Fruit fly (Drosophila melanogaster) whole organism, wandering third instar larva: ENCODE measurements around the gene CG4325.

Experiments
- CG9705 ChIP-seq: fragments of 200-800 bp; sonication (Bioruptor generic); optimal IDR thresholded peaks from 2 replicates; lab custom pipeline; 2018; ENCODE audit warnings: missing biosample characterization, mild to moderate bottlenecking, missing genetic modification characterization
- Dfd ChIP-seq: fragments of >200 bp; optimal IDR thresholded peaks from 2 replicates; lab custom pipeline; 2017; ENCODE audit warnings: missing biosample characterization, missing genetic modification characterization
- HLH106 ChIP-seq: fragments of 200-800 bp; optimal IDR thresholded peaks from 3 replicates; lab custom pipeline; 2019; ENCODE audit warnings: missing biosample characterization, mild to moderate bottlenecking, missing genetic modification characterization, moderate library complexity
- Myc ChIP-seq: fragments of >200 bp; optimal IDR thresholded peaks from 2 replicates; lab custom pipeline; 2017
- foxo ChIP-seq, 2 experiments: fragments of 200-800 bp; sonication (Bioruptor generic); optimal IDR thresholded peaks; 2 replicates in 1 of 2; 3 replicates in 1 of 2; lab custom pipeline; 2016 to 2017; ENCODE audit warnings: missing biosample characterization in 2 of 2, missing genetic modification characterization in 2 of 2
- h ChIP-seq: fragments of 200-800 bp; sonication (Bioruptor generic); optimal IDR thresholded peaks from 3 replicates; lab custom pipeline; 2016; ENCODE audit warnings: missing biosample characterization, mild to moderate bottlenecking, missing genetic modification characterization
- lola ChIP-seq: fragments of >200 bp; optimal IDR thresholded peaks from 2 replicates; lab custom pipeline; 2017; ENCODE audit warnings: missing biosample characterization, missing genetic modification characterization
- sage ChIP-seq: fragments of 200-800 bp; sonication (Bioruptor generic); optimal IDR thresholded peaks from 2 replicates; lab custom pipeline; 2016; ENCODE audit warnings: missing biosample characterization, mild to moderate bottlenecking, missing genetic modification characterization
- sv ChIP-seq: fragments of 200-800 bp; sonication (Bioruptor generic); optimal IDR thresholded peaks from 3 replicates; lab custom pipeline; 2016; ENCODE audit warnings: missing biosample characterization, missing genetic modification characterization

DNA sequence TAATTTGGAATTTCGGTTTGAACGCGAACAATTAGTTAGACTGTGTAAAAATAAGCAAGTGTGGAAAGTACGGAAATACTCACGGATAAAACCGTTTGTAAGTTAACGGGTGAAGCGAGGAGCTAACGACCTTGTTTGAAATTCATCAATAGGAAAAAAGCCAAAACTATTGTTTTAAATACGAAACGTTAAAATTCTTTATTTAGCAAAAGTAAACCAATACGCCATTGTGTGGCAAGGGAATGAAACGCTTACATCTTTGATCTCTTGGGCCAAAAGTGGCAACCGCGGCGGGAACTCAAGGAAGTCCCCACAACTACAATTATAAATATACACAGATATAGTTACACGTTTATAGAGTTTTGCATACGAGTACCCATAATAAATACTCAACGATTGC lies 22.6 kb upstream of the CG4325 start, which contains the start of gene CG14054:
- TF ChIP-seq h (GFP tag; lab: Kevin White, UChicago) = no peak
- no peak for TF ChIP-seq HLH106 (tag; lab: Kevin White, UChicago)
- TF ChIP-seq lola (GFP tag; lab: Kevin White, UChicago) = no peak
- TF ChIP-seq Dfd (GFP tag; lab: Kevin White, UChicago) = no peak
- no peak for TF ChIP-seq sage (GFP tag; lab: Kevin White, UChicago)
- no peak for TF ChIP-seq Myc (lab: Kevin White, UChicago)
- TF ChIP-seq sv (GFP tag; lab: Kevin White, UChicago) = no peak
- TF ChIP-seq foxo (GFP tag; optimal IDR thresholded peaks at IDR 0.05; lab: Kevin White, UChicago) = no peak
- no peak for TF ChIP-seq CG9705
